Fruit fly (Drosophila melanogaster): ENCODE results near the gene Gr10a.

Gr10a gene

DNA sequence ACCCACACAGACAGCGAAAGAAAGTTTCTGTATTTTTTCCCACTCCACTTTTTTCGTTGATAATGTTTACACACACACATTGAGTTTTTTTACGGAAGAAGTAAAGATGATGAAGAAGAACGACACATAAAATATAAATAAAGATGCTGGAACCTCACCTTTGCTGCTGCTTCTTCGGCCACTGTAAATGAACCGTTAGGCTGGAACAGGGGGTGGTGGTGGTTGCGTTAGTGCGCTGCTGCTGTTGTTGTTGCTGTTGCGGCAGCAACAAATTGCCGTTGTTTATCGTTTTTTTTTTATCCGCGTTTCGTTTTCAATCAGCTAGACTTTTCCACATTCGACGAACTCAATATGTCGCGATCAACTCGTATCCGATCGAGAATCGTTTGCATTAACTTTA lies 36.4 kb upstream of the Gr10a start:
- TF ChIP-seq rn (GFP tag; IDR thresholded peaks at IDR 0.05) (no peak), CG9948 (tag; optimal IDR thresholded peaks at IDR 0.05) (no peak), Ets98B (GFP tag; IDR thresholded peaks at IDR 0.05) (no peak), fd96Ca (GFP tag; IDR thresholded peaks at IDR 0.05) (no peak), CG14655 (GFP tag; optimal IDR thresholded peaks at IDR 0.05) (no peak), CG12605 (GFP tag; IDR thresholded peaks at IDR 0.05) (no peak), CG4496 (GFP tag; IDR thresholded peaks at IDR 0.05) (no peak), CG8159 (tag; optimal IDR thresholded peaks at IDR 0.05) (no peak), CG15710 (tag; optimal IDR thresholded peaks at IDR 0.05) (no peak), CG17806 (tag; optimal IDR thresholded peaks at IDR 0.05) (no peak), CG13204 (GFP tag; optimal IDR thresholded peaks at IDR 0.05) (no peak), Pif1A (GFP tag; optimal IDR thresholded peaks at IDR 0.05) (no peak), CG10348 (GFP tag; IDR thresholded peaks at IDR 0.05) (no peak), gl (tag; optimal IDR thresholded peaks at IDR 0.05) (no peak), Snoo (tag; optimal IDR thresholded peaks at IDR 0.05) (no peak), Pif1B (GFP tag; optimal IDR thresholded peaks at IDR 0.05) (no peak), CG34367 (tag; optimal IDR thresholded peaks at IDR 0.05) (no peak), CG8301 (tag; optimal IDR thresholded peaks at IDR 0.05) (no peak)

DNA sequence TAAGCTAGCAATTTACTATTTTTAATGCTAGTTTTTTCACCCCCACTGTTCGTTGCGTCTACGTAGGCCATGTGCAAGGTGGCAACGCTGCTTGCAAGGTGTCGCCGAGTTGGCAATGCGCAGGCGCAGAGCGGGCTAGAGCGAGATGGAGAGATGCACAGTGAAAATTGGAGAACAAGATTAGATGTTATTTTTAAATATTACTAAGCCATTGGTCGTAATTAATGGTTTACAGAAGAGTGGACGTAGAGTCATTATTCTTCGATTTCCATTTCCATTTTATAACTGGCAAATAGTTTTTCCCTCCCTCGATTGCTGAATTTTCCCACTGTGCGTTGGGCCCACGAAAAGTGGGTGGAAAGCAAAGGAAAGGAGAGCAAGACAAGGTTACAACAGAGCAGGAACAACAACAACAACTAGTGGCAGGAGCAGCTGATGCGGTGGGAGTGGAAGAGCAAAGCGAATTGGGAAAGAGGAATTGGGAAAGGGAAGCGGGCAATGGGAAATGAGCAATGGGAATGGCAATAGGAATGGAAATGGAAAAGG lies 35.7 kb upstream of the Gr10a start:
- TF ChIP-seq CG32121 (GFP tag; IDR thresholded peaks at IDR 0.05) (peak; percentile 91), rn (GFP tag; IDR thresholded peaks at IDR 0.05) (peak; percentile 81), CG14655 (GFP tag; optimal IDR thresholded peaks at IDR 0.05) (peak; percentile 88), CG12605 (GFP tag; IDR thresholded peaks at IDR 0.05) (peak; percentile 84), CG8159 (tag; optimal IDR thresholded peaks at IDR 0.05) (peak; percentile 78), Pif1B (GFP tag; optimal IDR thresholded peaks at IDR 0.05) (peak; percentile 89), Snoo (tag; optimal IDR thresholded peaks at IDR 0.05) (peak; percentile 63), CG17806 (tag; optimal IDR thresholded peaks at IDR 0.05) (peak; percentile 82), gl (tag; optimal IDR thresholded peaks at IDR 0.05) (peak; percentile 60), Ets98B (GFP tag; IDR thresholded peaks at IDR 0.05) (peak; percentile 94), Pif1A (GFP tag; optimal IDR thresholded peaks at IDR 0.05) (peak; percentile 93), CG10348 (GFP tag; IDR thresholded peaks at IDR 0.05) (peak; percentile 79), CG34367 (tag; optimal IDR thresholded peaks at IDR 0.05) (peak; percentile 73), EcR (GFP tag; optimal IDR thresholded peaks at IDR 0.05) (peak; percentile 10), CG9948 (tag; optimal IDR thresholded peaks at IDR 0.05) (peak; percentile 77), CG13204 (GFP tag; optimal IDR thresholded peaks at IDR 0.05) (peak; percentile 49), CG4496 (GFP tag; IDR thresholded peaks at IDR 0.05) (peak; percentile 97), D1 (tag; optimal IDR thresholded peaks at IDR 0.05) (peak; percentile 16), CG8301 (tag; optimal IDR thresholded peaks at IDR 0.05) (peak; percentile 85), fd96Ca (GFP tag; IDR thresholded peaks at IDR 0.05) (peak; percentile 96), CG15710 (tag; optimal IDR thresholded peaks at IDR 0.05) (peak; percentile 79)

DNA sequence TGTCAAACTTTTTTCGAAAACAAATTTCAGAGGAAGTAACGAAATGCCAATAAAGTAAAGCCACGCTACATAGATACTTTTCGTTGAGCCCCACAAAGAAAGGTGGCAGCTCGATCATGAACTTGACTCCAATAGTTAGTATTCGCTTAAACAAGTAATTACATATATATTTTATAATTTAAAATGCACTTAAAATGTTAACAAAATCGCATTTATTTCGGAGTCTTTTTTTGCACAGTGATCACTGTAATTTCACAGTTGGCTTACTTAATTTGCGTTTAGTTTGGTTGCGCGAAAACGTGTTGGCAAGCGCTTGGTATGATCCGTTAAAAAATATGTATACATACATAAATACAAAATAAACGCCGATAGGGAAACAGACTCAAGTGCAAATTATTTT lies 34.4 kb upstream of the Gr10a start:
- TF ChIP-seq Ets98B (GFP tag; IDR thresholded peaks at IDR 0.05) (peak; percentile 48; the same call in 1 of the 2 replicates), CG15710 (tag; optimal IDR thresholded peaks at IDR 0.05) (no peak), CG4496 (GFP tag; IDR thresholded peaks at IDR 0.05) (0 out of 3 replicates have a peak, but pooled peaks have one; percentile 48)

DNA sequence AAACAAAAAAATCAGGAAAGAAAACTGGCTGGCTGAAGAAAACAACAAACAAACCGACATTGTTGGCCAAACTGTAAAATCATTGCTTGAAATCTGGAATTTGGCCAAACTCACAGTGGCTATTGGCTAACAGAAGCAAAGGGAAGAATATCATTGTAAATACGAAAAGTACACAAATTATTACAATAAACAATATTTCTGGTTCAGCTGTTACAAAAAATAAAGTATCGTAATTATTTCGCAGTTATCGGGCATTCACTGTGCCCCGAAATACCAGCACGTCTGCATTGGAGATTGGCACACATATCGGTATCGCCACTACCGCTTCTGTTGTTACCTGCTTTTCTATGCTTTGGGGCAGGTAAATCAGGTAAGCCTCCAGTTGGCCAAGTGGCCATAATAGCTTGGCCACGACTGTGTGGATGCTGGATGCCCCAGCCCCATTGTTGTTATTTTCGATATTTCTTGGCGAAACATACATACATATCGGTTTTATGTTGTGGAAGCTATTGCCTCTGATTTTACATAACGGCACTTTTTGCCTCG lies 33.9 kb upstream of the Gr10a start:
- TF ChIP-seq EcR (GFP tag; optimal IDR thresholded peaks at IDR 0.05) = no peak
- TF ChIP-seq D1 (tag; optimal IDR thresholded peaks at IDR 0.05) = no peak
- TF ChIP-seq CG15710 (tag; optimal IDR thresholded peaks at IDR 0.05) = no peak
- no peak for TF ChIP-seq CG14655 (GFP tag; optimal IDR thresholded peaks at IDR 0.05)
- TF ChIP-seq CG10348 (GFP tag; IDR thresholded peaks at IDR 0.05) = 0 out of 2 replicates have a peak, but pooled peaks have one; percentile 50
- TF ChIP-seq Ets98B (GFP tag; IDR thresholded peaks at IDR 0.05) = peak; percentile 84
- no peak for TF ChIP-seq CG13204 (GFP tag; optimal IDR thresholded peaks at IDR 0.05)
- no peak for TF ChIP-seq gl (tag; optimal IDR thresholded peaks at IDR 0.05)
- TF ChIP-seq CG17806 (tag; optimal IDR thresholded peaks at IDR 0.05) = no peak
- TF ChIP-seq CG32121 (GFP tag; IDR thresholded peaks at IDR 0.05) = peak; percentile 78; the same call in 1 of the 2 replicates
- peak; percentile 36 for TF ChIP-seq Pif1A (GFP tag; optimal IDR thresholded peaks at IDR 0.05)
- TF ChIP-seq Pif1B (GFP tag; optimal IDR thresholded peaks at IDR 0.05) = no peak
- TF ChIP-seq CG4496 (GFP tag; IDR thresholded peaks at IDR 0.05) = peak; percentile 81
- TF ChIP-seq fd96Ca (GFP tag; IDR thresholded peaks at IDR 0.05) = peak; percentile 78
- TF ChIP-seq CG8159 (tag; optimal IDR thresholded peaks at IDR 0.05) = no peak
- 0 out of 2 replicates have a peak, but pooled peaks have one; percentile 13 for TF ChIP-seq CG12605 (GFP tag; IDR thresholded peaks at IDR 0.05)
- TF ChIP-seq CG34367 (tag; optimal IDR thresholded peaks at IDR 0.05) = no peak
- peak; percentile 29 for TF ChIP-seq CG8301 (tag; optimal IDR thresholded peaks at IDR 0.05)
- TF ChIP-seq CG9948 (tag; optimal IDR thresholded peaks at IDR 0.05) = no peak
- TF ChIP-seq Snoo (tag; optimal IDR thresholded peaks at IDR 0.05) = no peak
- TF ChIP-seq rn (GFP tag; IDR thresholded peaks at IDR 0.05) = 0 out of 2 replicates have a peak, but pooled peaks have one; percentile 33

- TF ChIP-seq D1 (tag; optimal IDR thresholded peaks at IDR 0.05) (no peak), CG4496 (GFP tag; IDR thresholded peaks at IDR 0.05) (no peak), CG15710 (tag; optimal IDR thresholded peaks at IDR 0.05) (no peak), CG8301 (tag; optimal IDR thresholded peaks at IDR 0.05) (no peak), Pif1A (GFP tag; optimal IDR thresholded peaks at IDR 0.05) (no peak), Ets98B (GFP tag; IDR thresholded peaks at IDR 0.05) (no peak)
Observed at dm6 chrX:11450406-11450805, 33.2 kb upstream of the Gr10a start.
